Fruit fly (Drosophila melanogaster) whole organism, pupa: ENCODE results near the gene CG45061.
A peak's percentile ranks its signal among the peaks of the same experiment; 100 is the strongest.

ENCODE experiments used
- CG10348 ChIP-seq: fragments of 200-800 bp; sonication (Bioruptor generic); IDR thresholded peaks from 2 replicates; pipeline ENCODE4 v1.3.6; 2022; ENCODE audit warnings: missing biosample characterization, missing genetic modification characterization
- CG13204 ChIP-seq: fragments of 200-800 bp; sonication (Bioruptor generic); optimal IDR thresholded peaks from 2 replicates; lab custom pipeline; 2018; ENCODE audit warnings: missing biosample characterization, mild to moderate bottlenecking, missing genetic modification characterization, moderate library complexity
- CG15710 ChIP-seq: fragments of 200-800 bp; sonication (Bioruptor generic); optimal IDR thresholded peaks from 2 replicates; lab custom pipeline; 2018; ENCODE audit warnings: missing biosample characterization, mild to moderate bottlenecking, missing genetic modification characterization, moderate library complexity
- CG32121 ChIP-seq: fragments of 200-800 bp; sonication (Bioruptor generic); IDR thresholded peaks from 2 replicates; pipeline ENCODE4 v1.3.6; 2022; ENCODE audit warnings: missing biosample characterization, missing genetic modification characterization
- CG34367 ChIP-seq: fragments of 200-800 bp; sonication (Bioruptor generic); optimal IDR thresholded peaks from 2 replicates; lab custom pipeline; 2018; ENCODE audit warnings: missing biosample characterization, mild to moderate bottlenecking, missing genetic modification characterization
- CG4496 ChIP-seq: fragments of 200-800 bp; sonication (Bioruptor generic); IDR thresholded peaks from 3 replicates; pipeline ENCODE4 v1.3.6; 2022; ENCODE audit warnings: missing biosample characterization, missing genetic modification characterization
- CG8159 ChIP-seq: fragments of 200-800 bp; sonication (Bioruptor generic); optimal IDR thresholded peaks from 3 replicates; lab custom pipeline; 2018; ENCODE audit warnings: missing biosample characterization, mild to moderate bottlenecking, missing genetic modification characterization, moderate library complexity
- CG8301 ChIP-seq: fragments of 200-800 bp; sonication (Bioruptor generic); optimal IDR thresholded peaks from 2 replicates; lab custom pipeline; 2018; ENCODE audit warnings: missing biosample characterization, mild to moderate bottlenecking, missing genetic modification characterization
- D1 ChIP-seq: fragments of 200-800 bp; sonication (Bioruptor generic); optimal IDR thresholded peaks from 2 replicates; lab custom pipeline; 2018; ENCODE audit warnings: missing biosample characterization, mild to moderate bottlenecking, missing genetic modification characterization, moderate library complexity
- EcR ChIP-seq: fragments of 200-800 bp; sonication (Bioruptor generic); optimal IDR thresholded peaks from 3 replicates; lab custom pipeline; 2019; ENCODE audit warnings: missing biosample characterization, missing genetic modification characterization, mild to moderate bottlenecking, moderate library complexity, missing genetic modification reagents
- Pif1A ChIP-seq: fragments of 200-800 bp; sonication (Bioruptor generic); optimal IDR thresholded peaks from 3 replicates; lab custom pipeline; 2016; ENCODE audit warnings: missing biosample characterization, missing genetic modification characterization
- Snoo ChIP-seq: fragments of 200-800 bp; sonication (Bioruptor generic); optimal IDR thresholded peaks from 3 replicates; lab custom pipeline; 2017; ENCODE audit warnings: missing biosample characterization, mild to moderate bottlenecking, missing genetic modification characterization, inconsistent platforms
- fd96Ca ChIP-seq: fragments of 200-800 bp; sonication (Bioruptor generic); IDR thresholded peaks from 3 replicates; pipeline ENCODE4 v1.3.6; 2022; ENCODE audit warnings: missing biosample characterization, missing genetic modification characterization
- rn ChIP-seq: fragments of 200-800 bp; sonication (Bioruptor generic); IDR thresholded peaks from 2 replicates; pipeline ENCODE4 v1.3.6; 2022; ENCODE audit warnings: missing biosample characterization, missing genetic modification characterization

DNA sequence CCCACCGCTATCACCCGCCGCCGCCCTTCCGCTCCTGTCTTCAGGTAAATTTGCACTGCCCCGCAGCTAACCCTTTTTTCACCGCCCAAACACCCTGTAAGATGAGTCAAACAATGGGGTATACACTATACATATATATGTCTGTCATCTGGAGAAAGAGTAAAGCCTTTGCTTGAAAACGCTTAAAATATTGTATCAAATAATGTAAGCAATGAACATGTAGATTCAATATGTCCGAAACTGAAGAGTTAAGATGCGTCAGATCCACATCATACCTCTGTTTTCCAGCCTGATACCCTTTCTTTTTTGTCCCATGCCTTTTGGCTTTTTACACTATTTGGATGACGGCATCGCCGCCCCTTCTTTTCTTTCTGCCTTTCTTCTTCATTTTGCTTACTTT lies 21.3 kb upstream of the CG45061 start:
- TF ChIP-seq rn (GFP tag; lab: Robert Waterston, UW) (0 out of 2 replicates have a peak, but pooled peaks have one; percentile 18), EcR (GFP tag; lab: Kevin White, UChicago) (no peak), D1 (no peak), CG34367 (tag; lab: Kevin White, UChicago) (no peak), Snoo (tag; lab: Kevin White, UChicago) (peak; percentile 50), CG32121 (GFP tag; lab: Robert Waterston, UW) (0 out of 2 replicates have a peak, but pooled peaks have one; percentile 15), CG13204 (GFP tag; lab: Kevin White, UChicago) (no peak), fd96Ca (GFP tag; lab: Robert Waterston, UW) (0 out of 3 replicates have a peak, but pooled peaks have one; percentile 44), CG8159 (no peak), CG4496 (0 out of 3 replicates have a peak, but pooled peaks have one; percentile 53), CG15710 (tag; lab: Kevin White, UChicago) (peak; percentile 14), Pif1A (GFP tag; lab: Kevin White, UChicago) (peak; percentile 62), CG8301 (no peak), CG10348 (GFP tag; lab: Robert Waterston, UW) (no peak)
